Worm (Caenorhabditis elegans) whole organism, L3 larva: ENCODE measurements around the gene spat-3.

Source experiments
- ceh-16 ChIP-seq: sonication (generic microtip); optimal IDR thresholded peaks from 2 replicates; lab custom pipeline; 2017; ENCODE audit warnings: missing biosample characterization, missing genetic modification characterization
- ceh-28 ChIP-seq: fragments of 150-350 bp; optimal IDR thresholded peaks from 2 replicates; lab custom pipeline; 2014; ENCODE audit warnings: missing biosample characterization, missing genetic modification reagents, missing genetic modification characterization
- ceh-9 ChIP-seq: sonication (generic microtip); optimal IDR thresholded peaks from 2 replicates; lab custom pipeline; 2018; ENCODE audit warnings: missing biosample characterization, missing genetic modification characterization
- daf-12 ChIP-seq: fragments of 150-350 bp; optimal IDR thresholded peaks from 2 replicates; lab custom pipeline; 2014; ENCODE audit warnings: missing biosample characterization, missing genetic modification reagents, missing genetic modification characterization
- egl-27 ChIP-seq: sonication (generic microtip); optimal IDR thresholded peaks from 4 replicates; lab custom pipeline; 2017; ENCODE audit warnings: missing biosample characterization, missing genetic modification reagents, missing genetic modification characterization
- egl-5 ChIP-seq: fragments of 150-350 bp; optimal IDR thresholded peaks from 2 replicates; lab custom pipeline; 2017; ENCODE audit warnings: missing biosample characterization, missing genetic modification reagents, missing genetic modification characterization, inconsistent platforms
- elt-1 ChIP-seq: fragments of 150-350 bp; optimal IDR thresholded peaks from 2 replicates; lab custom pipeline; 2014; ENCODE audit warnings: missing biosample characterization, missing genetic modification characterization
- elt-2 ChIP-seq: sonication (generic microtip); optimal IDR thresholded peaks from 2 replicates; lab custom pipeline; 2016; ENCODE audit warnings: missing genetic modification reagents, mild to moderate bottlenecking, missing genetic modification characterization, missing compliant biosample characterization
- eor-1 ChIP-seq, 2 experiments: fragments of 150-350 bp; optimal IDR thresholded peaks; 2 replicates each; lab custom pipeline; 2014 to 2018; ENCODE audit warnings: missing biosample characterization in 2 of 2, missing genetic modification characterization in 2 of 2
- fkh-10 ChIP-seq: sonication (generic microtip); optimal IDR thresholded peaks from 2 replicates; lab custom pipeline; 2017; ENCODE audit warnings: missing biosample characterization, missing genetic modification reagents, missing genetic modification characterization
- fkh-2 ChIP-seq: fragments of 150-350 bp; optimal IDR thresholded peaks from 2 replicates; lab custom pipeline; 2014; ENCODE audit warnings: missing biosample characterization, missing genetic modification reagents, missing genetic modification characterization
- fos-1 ChIP-seq: fragments of 150-350 bp; optimal IDR thresholded peaks from 2 replicates; lab custom pipeline; 2014; ENCODE audit warnings: missing biosample characterization, missing genetic modification characterization
- hmg-11 ChIP-seq: sonication (generic microtip); optimal IDR thresholded peaks from 2 replicates; lab custom pipeline; 2016; ENCODE audit warnings: missing genetic modification characterization, missing compliant biosample characterization
- lin-15B ChIP-seq: fragments of 150-350 bp; optimal IDR thresholded peaks from 2 replicates; lab custom pipeline; 2014; ENCODE audit warnings: missing biosample characterization, missing genetic modification characterization
- lsy-12 ChIP-seq: sonication (generic microtip); optimal IDR thresholded peaks from 2 replicates; lab custom pipeline; 2016; ENCODE audit warnings: mild to moderate bottlenecking, missing genetic modification characterization, missing compliant biosample characterization
- mml-1 ChIP-seq: fragments of 150-350 bp; sonication (generic microtip); optimal IDR thresholded peaks from 3 replicates; lab custom pipeline; 2014; ENCODE audit warnings: missing biosample characterization, missing genetic modification characterization
- nfya-1 ChIP-seq: sonication (generic microtip); optimal IDR thresholded peaks from 2 replicates; lab custom pipeline; 2017; ENCODE audit warnings: missing genetic modification characterization, mild to moderate bottlenecking, missing compliant biosample characterization, antibody characterized with exemption, moderate library complexity; ENCODE audit not compliant: insufficient read depth
- nhr-11 ChIP-seq: fragments of 150-350 bp; optimal IDR thresholded peaks from 2 replicates; lab custom pipeline; 2014; ENCODE audit warnings: missing biosample characterization, missing genetic modification characterization
- nhr-12 ChIP-seq: fragments of 150-350 bp; optimal IDR thresholded peaks from 2 replicates; lab custom pipeline; 2014; ENCODE audit warnings: missing biosample characterization, missing genetic modification characterization
- nhr-23 ChIP-seq: fragments of 150-350 bp; optimal IDR thresholded peaks from 2 replicates; lab custom pipeline; 2014; ENCODE audit warnings: missing biosample characterization, missing genetic modification reagents, missing genetic modification characterization
- nhr-237 ChIP-seq: fragments of 150-350 bp; optimal IDR thresholded peaks from 2 replicates; lab custom pipeline; 2014; ENCODE audit warnings: missing biosample characterization, missing genetic modification characterization
- nhr-25 ChIP-seq: sonication (generic microtip); optimal IDR thresholded peaks from 2 replicates; lab custom pipeline; 2017; ENCODE audit warnings: missing biosample characterization, missing genetic modification characterization
- nhr-67 ChIP-seq: fragments of 150-350 bp; optimal IDR thresholded peaks from 2 replicates; lab custom pipeline; 2014; ENCODE audit warnings: missing biosample characterization, missing genetic modification characterization
- nhr-77 ChIP-seq: fragments of 150-350 bp; optimal IDR thresholded peaks from 2 replicates; lab custom pipeline; 2014; ENCODE audit warnings: missing biosample characterization, missing genetic modification characterization
- pha-4 ChIP-seq: fragments of 150-350 bp; optimal IDR thresholded peaks from 2 replicates; lab custom pipeline; 2014; ENCODE audit warnings: missing biosample characterization, missing genetic modification reagents, missing genetic modification characterization
- pqm-1 ChIP-seq: fragments of 150-350 bp; optimal IDR thresholded peaks from 2 replicates; lab custom pipeline; 2017; ENCODE audit warnings: missing biosample characterization, missing genetic modification characterization, inconsistent platforms
- sea-2 ChIP-seq: fragments of 150-350 bp; sonication (generic microtip); optimal IDR thresholded peaks from 4 replicates; lab custom pipeline; 2014; ENCODE audit warnings: missing biosample characterization, missing genetic modification reagents, missing genetic modification characterization
- skn-1 ChIP-seq: fragments of 150-350 bp; optimal IDR thresholded peaks from 2 replicates; lab custom pipeline; 2014; ENCODE audit warnings: missing biosample characterization, missing genetic modification characterization
- tbx-2 ChIP-seq: sonication (generic microtip); optimal IDR thresholded peaks from 2 replicates; lab custom pipeline; 2016; ENCODE audit warnings: mild to moderate bottlenecking, missing genetic modification characterization, missing compliant biosample characterization
- unc-39 ChIP-seq: sonication (generic microtip); optimal IDR thresholded peaks from 4 replicates; lab custom pipeline; 2017; ENCODE audit warnings: missing biosample characterization, missing genetic modification characterization
- zag-1 ChIP-seq: fragments of 150-350 bp; optimal IDR thresholded peaks from 2 replicates; lab custom pipeline; 2014; ENCODE audit warnings: missing biosample characterization, missing genetic modification characterization
- ztf-11 ChIP-seq: fragments of 150-350 bp; optimal IDR thresholded peaks from 2 replicates; lab custom pipeline; 2014; ENCODE audit warnings: missing biosample characterization, missing genetic modification characterization
- ztf-4 ChIP-seq: fragments of 150-350 bp; optimal IDR thresholded peaks from 2 replicates; lab custom pipeline; 2014; ENCODE audit warnings: missing biosample characterization, missing genetic modification characterization

The spat-3 gene

DNA sequence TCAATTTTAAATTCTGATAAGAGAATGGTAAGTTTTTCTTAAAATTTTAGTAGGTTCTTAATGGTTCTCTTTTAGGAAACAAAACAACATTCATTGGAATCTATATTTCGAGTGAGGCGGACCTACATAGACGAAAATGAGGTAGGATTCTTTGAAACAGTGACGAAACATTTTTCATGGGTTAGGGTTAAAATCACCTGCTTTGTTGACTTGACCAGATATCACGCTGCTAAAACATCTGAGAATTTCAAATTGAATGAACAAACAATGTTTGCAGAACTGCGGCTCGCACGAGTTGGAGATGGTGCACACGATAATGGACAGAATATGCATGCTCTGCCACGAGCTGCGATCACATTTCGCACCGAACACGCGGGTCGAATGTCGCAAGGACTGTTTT, 43.4 kb downstream of the spat-3 start:
- TF ChIP-seq fos-1 (tag; lab: Kevin White, UChicago) (no peak), sea-2 (GFP tag; lab: Kevin White, UChicago) (no peak), ztf-11 (tag; lab: Kevin White, UChicago) (no peak), nhr-12 (tag; lab: Kevin White, UChicago) (no peak), fkh-10 (no peak), nhr-77 (tag; lab: Kevin White, UChicago) (no peak), eor-1 (tag; optimal IDR thresholded peaks at IDR 0.05; lab: Kevin White, UChicago) (no peak), zag-1 (tag; lab: Kevin White, UChicago) (no peak)

DNA sequence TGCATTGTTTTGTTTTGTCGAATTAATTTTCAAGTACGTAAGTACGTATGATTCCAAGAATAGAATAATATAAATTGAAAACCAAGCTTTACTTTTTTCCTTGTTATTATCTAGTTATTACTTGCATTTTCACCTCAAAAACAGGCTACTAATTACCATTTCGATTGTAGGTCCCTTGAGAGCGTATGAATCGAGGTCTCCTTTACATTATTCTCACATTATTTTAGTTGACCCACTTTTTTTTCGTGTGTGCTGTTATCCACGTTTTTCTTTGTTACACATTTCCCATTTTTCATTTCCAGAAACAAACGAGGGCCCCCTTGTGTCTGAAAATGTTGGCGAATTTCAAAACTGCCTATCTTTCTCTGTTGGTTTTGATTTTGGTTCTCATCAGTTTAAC, 43.9 kb downstream of the spat-3 start, which contains the start of gene C05E11.6:
C05E11.6 (plus strand) TSS at position 301 of the 400 bp plus-strand sequence.
- no peak for TF ChIP-seq egl-5 (tag; lab: Kevin White, UChicago)

DNA sequence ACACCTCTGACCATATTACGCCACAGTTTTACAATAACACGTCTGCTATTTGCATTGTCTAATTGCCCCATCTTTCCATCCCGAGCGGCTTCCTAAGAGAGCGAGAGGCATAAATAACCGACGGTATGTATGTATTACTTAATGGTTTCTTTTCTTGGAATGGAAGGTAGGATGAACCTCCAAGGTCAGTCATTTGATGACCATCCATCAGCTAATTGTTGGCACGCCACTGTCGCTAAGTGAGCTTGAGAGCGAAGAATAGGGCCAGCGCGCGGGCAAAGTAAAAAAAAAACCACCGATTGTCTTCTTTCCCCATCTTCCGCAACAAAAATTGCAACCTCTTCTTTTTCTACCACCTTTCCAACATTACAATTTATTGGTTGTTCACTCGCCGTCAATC, 49.7 kb downstream of the spat-3 start:
- no peak for TF ChIP-seq pqm-1
- TF ChIP-seq nhr-23 (tag; lab: Kevin White, UChicago): no peak
- TF ChIP-seq lin-15B (tag; lab: Kevin White, UChicago): no peak
- TF ChIP-seq nhr-25: no peak

DNA sequence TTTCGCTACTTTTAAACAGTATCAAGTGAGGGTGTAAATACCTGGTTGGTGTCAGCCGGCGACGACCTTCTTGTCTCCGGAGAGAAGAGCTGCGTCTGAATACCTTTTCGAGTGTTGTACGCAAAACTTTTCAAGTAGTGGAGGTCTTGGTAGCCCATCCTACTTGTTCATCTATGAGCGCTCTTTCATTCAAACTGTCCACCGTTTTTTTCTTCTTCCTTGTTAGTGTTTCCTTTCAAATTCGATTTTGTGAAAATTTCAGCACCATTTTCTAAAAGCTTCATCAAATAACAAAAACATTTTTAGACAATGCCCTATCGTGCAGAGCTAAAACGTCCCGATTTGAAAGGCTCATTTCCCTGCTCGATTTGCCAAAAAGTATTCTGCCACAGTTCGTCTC, 51.3 kb downstream of the spat-3 start, which contains the start of gene ham-2:
ham-2 (plus strand) TSS at position 301 of the 400 bp plus-strand sequence.
- TF ChIP-seq egl-27 (no peak), fkh-10 (no peak), ztf-11 (tag; lab: Kevin White, UChicago) (no peak), daf-12 (tag; lab: Kevin White, UChicago) (no peak), pha-4 (tag; lab: Kevin White, UChicago) (no peak), ceh-9 (tag; lab: Kevin White, UChicago) (no peak), ceh-16 (tag; lab: Kevin White, UChicago) (no peak), mml-1 (no peak), nhr-67 (tag; lab: Kevin White, UChicago) (no peak), unc-39 (no peak)

DNA sequence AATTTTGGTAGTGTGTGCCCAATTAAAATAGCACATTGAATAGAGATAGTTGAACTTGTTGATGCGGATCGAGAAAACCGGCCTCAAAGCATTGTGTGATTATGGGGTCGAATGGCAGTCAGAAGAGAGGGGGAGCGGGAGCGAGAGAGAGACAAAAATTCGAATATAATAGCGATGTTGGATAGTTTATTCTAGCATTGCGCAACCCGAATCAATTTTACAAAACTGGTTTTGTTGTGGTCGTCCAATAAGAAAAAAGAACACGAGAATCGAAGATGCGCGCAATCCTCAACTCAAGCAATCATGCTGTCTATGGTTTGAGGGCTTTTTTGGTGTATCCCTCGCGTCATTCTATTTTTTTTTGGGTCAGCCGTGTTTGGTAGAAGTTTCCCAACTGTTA, 52.2 kb downstream of the spat-3 start:
- TF ChIP-seq zag-1 (tag; lab: Kevin White, UChicago): no peak
- TF ChIP-seq ceh-28 (tag; lab: Kevin White, UChicago): no peak
- no peak for TF ChIP-seq elt-1 (tag; lab: Kevin White, UChicago)
- no peak for TF ChIP-seq ztf-4 (tag; lab: Kevin White, UChicago)
- no peak for TF ChIP-seq fkh-2 (tag; lab: Kevin White, UChicago)
- TF ChIP-seq hmg-11 (tag; lab: Kevin White, UChicago): no peak
- TF ChIP-seq nfya-1: no peak
- TF ChIP-seq pha-4 (tag; lab: Kevin White, UChicago): no peak
- no peak for TF ChIP-seq nhr-11
- TF ChIP-seq nhr-237 (tag; lab: Kevin White, UChicago): no peak
- TF ChIP-seq nhr-23 (tag; lab: Kevin White, UChicago): no peak
- TF ChIP-seq ceh-16 (tag; lab: Kevin White, UChicago): no peak
- TF ChIP-seq elt-2 (tag; lab: Kevin White, UChicago): no peak
- no peak for TF ChIP-seq fkh-10
- no peak for TF ChIP-seq tbx-2 (tag; lab: Kevin White, UChicago)
- TF ChIP-seq lsy-12 (tag; lab: Kevin White, UChicago): no peak
- TF ChIP-seq ceh-9 (tag; lab: Kevin White, UChicago): no peak
- TF ChIP-seq skn-1 (tag; lab: Kevin White, UChicago): no peak
- TF ChIP-seq nhr-77 (tag; lab: Kevin White, UChicago): no peak
- no peak for TF ChIP-seq nhr-67 (tag; lab: Kevin White, UChicago)

DNA sequence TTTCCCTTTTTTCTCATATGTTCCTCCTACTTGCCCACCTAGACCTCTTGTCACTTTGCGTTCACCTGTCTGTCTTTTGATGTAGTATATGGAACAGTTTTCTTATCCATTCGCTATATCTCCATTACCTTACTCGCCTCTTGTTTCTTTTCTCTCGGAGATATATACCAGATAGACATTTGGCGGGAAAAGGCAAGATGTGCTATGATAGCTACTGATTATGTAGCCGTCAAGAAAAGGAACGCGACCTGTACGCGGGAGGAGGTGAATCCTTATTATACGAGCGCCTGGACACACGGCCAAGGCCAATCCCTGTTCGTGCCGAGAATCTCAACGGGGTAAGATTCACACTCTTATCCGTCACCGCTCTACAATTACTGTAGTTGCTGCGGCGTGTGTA, 52.7 kb downstream of the spat-3 start:
- TF ChIP-seq pqm-1 (no peak), elt-1 (tag; lab: Kevin White, UChicago) (peak; percentile 13)
- TF ChIP-seq, all 47 proteins: peak for 1
